Worm (Caenorhabditis elegans): ENCODE data around the gene vps-32.1.

DNA sequence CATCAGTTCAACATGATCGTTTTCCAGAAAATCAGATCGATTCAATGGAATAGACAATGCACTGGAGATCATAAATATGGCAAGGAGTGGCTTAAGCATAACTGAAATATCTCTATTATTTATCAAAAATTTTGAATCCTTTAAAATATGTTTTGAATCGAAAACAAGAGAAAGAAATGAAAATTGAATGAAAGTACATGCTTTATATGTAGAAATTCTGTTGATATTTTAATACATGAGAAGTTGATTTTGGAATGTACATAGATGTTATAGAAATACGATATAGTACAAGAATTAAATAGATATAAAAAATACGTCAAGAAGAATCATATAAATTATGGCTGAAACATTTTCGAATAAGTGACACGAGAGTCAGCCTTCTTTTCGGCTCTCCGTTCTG, 2.7 kb downstream of the vps-32.1 start, which contains the start of gene C56C10.9:
- TF ChIP-seq flt-1 (GFP tag; IDR thresholded peaks at IDR 0.05) (no peak), ztf-23 (GFP tag; IDR thresholded peaks at IDR 0.05) (no peak), klf-2 (GFP tag; conservative IDR thresholded peaks at IDR 0.05) (no peak), ztf-29 (GFP tag; IDR thresholded peaks at IDR 0.05) (no peak)
